Worm (Caenorhabditis elegans) whole organism, young adult: ENCODE results near the gene C25A8.1.

Experiments
- B0019.2 ChIP-seq: fragments of 200-800 bp; sonication (Bioruptor generic); conservative IDR thresholded peaks from 2 replicates; pipeline ENCODE4 v1.3.6; 2022; ENCODE audit warnings: missing genetic modification reagents, missing genetic modification characterization, missing compliant biosample characterization
- C06A6.2 ChIP-seq: fragments of 200-800 bp; sonication (Bioruptor generic); conservative IDR thresholded peaks from 2 replicates; pipeline ENCODE4 v1.3.6; 2022; ENCODE audit warnings: missing genetic modification characterization, missing compliant biosample characterization
- D2030.7 ChIP-seq: fragments of 200-800 bp; sonication (Bioruptor generic); IDR thresholded peaks from 2 replicates; pipeline ENCODE4 v1.3.6; 2022; ENCODE audit warnings: missing genetic modification reagents, missing genetic modification characterization, missing compliant biosample characterization
- F10E7.11 ChIP-seq: sonication (generic microtip); optimal IDR thresholded peaks from 2 replicates; lab custom pipeline; 2017; ENCODE audit warnings: mild to moderate bottlenecking, missing genetic modification characterization, moderate library complexity, missing compliant biosample characterization
- F33H1.4 ChIP-seq: fragments of 200-800 bp; sonication (Bioruptor generic); IDR thresholded peaks from 2 replicates; pipeline ENCODE4 v1.3.6; 2022; ENCODE audit warnings: missing genetic modification reagents, missing genetic modification characterization, missing compliant biosample characterization
- F52B5.7 ChIP-seq: sonication (generic microtip); optimal IDR thresholded peaks from 2 replicates; lab custom pipeline; 2016; ENCODE audit warnings: mild to moderate bottlenecking, missing genetic modification characterization, missing compliant biosample characterization
- F55B11.4 ChIP-seq: sonication (generic microtip); optimal IDR thresholded peaks from 2 replicates; lab custom pipeline; 2016; ENCODE audit warnings: missing compliant biosample characterization, missing genetic modification characterization, borderline replicate concordance; ENCODE audit not compliant: insufficient read depth
- F57A8.1 ChIP-seq: fragments of 200-800 bp; sonication (Bioruptor generic); optimal IDR thresholded peaks from 2 replicates; lab custom pipeline; 2018; ENCODE audit warnings: mild to moderate bottlenecking, missing genetic modification characterization, moderate library complexity, missing compliant biosample characterization
- T26A5.8 ChIP-seq: sonication (generic microtip); optimal IDR thresholded peaks from 2 replicates; lab custom pipeline; 2016; ENCODE audit warnings: missing genetic modification characterization, missing compliant biosample characterization
- Y79H2A.3 ChIP-seq: fragments of 200-800 bp; sonication (Bioruptor generic); conservative IDR thresholded peaks from 2 replicates; pipeline ENCODE4 v1.3.6; 2022; ENCODE audit warnings: missing genetic modification reagents, missing genetic modification characterization, missing compliant biosample characterization
- ama-1 ChIP-seq, 3 experiments: fragments of 150-350 bp in 1 of 3; sonication (generic microtip) in 2 of 3; optimal IDR thresholded peaks; 2 replicates each; lab custom pipeline; 2014 to 2018; ENCODE audit warnings: missing biosample characterization in 2 of 3, missing genetic modification characterization in 2 of 3, missing genetic modification reagents in 2 of 3
- aptf-2 ChIP-seq: fragments of 200-800 bp; sonication (Bioruptor generic); conservative IDR thresholded peaks from 2 replicates; pipeline ENCODE4 v1.3.6; 2022; ENCODE audit warnings: missing genetic modification reagents, missing genetic modification characterization, missing compliant biosample characterization
- aptf-3 ChIP-seq: fragments of 200-800 bp; sonication (Bioruptor generic); IDR thresholded peaks from 2 replicates; pipeline ENCODE4 v1.3.6; 2022; ENCODE audit warnings: missing genetic modification characterization, missing compliant biosample characterization
- attf-3 ChIP-seq: fragments of 200-800 bp; sonication (Bioruptor generic); conservative IDR thresholded peaks from 2 replicates; pipeline ENCODE4 v1.3.6; 2022; ENCODE audit warnings: missing genetic modification reagents, missing genetic modification characterization, missing compliant biosample characterization
- ceh-40 ChIP-seq: fragments of 200-800 bp; sonication (Bioruptor generic); IDR thresholded peaks from 2 replicates; pipeline ENCODE4 v1.3.6; 2022; ENCODE audit warnings: missing genetic modification characterization, missing compliant biosample characterization
- ceh-91 ChIP-seq: fragments of 200-800 bp; sonication (Bioruptor generic); IDR thresholded peaks from 2 replicates; pipeline ENCODE4 v1.3.6; 2022; ENCODE audit warnings: missing genetic modification reagents, missing genetic modification characterization, missing compliant biosample characterization
- chd-7 ChIP-seq: sonication (generic microtip); optimal IDR thresholded peaks from 2 replicates; lab custom pipeline; 2016; ENCODE audit warnings: mild to moderate bottlenecking, missing genetic modification characterization, moderate library complexity, missing compliant biosample characterization
- dpl-1 ChIP-seq: fragments of 150-350 bp; optimal IDR thresholded peaks from 2 replicates; lab custom pipeline; 2014; ENCODE audit warnings: missing biosample characterization, missing genetic modification reagents, missing genetic modification characterization
- efl-1 ChIP-seq: fragments of 150-350 bp; optimal IDR thresholded peaks from 2 replicates; lab custom pipeline; 2014; ENCODE audit warnings: missing biosample characterization, missing genetic modification reagents, missing genetic modification characterization
- egl-44 ChIP-seq: fragments of 200-800 bp; sonication (Bioruptor generic); IDR thresholded peaks from 2 replicates; pipeline ENCODE4 v1.3.6; 2022; ENCODE audit warnings: missing genetic modification reagents, missing genetic modification characterization, missing compliant biosample characterization
- ekl-4 ChIP-seq: fragments of 200-800 bp; sonication (Bioruptor generic); IDR thresholded peaks from 2 replicates; pipeline ENCODE4 v1.3.6; 2022; ENCODE audit warnings: missing genetic modification reagents, missing genetic modification characterization, missing compliant biosample characterization
- gei-17 ChIP-seq: fragments of 200-800 bp; sonication (Bioruptor generic); optimal IDR thresholded peaks from 2 replicates; lab custom pipeline; 2018; ENCODE audit warnings: mild to moderate bottlenecking, missing genetic modification characterization, missing compliant biosample characterization
- him-1 ChIP-seq: sonication (generic microtip); optimal IDR thresholded peaks from 2 replicates; lab custom pipeline; 2016; ENCODE audit warnings: missing genotype, missing genetic modification reagents, missing genetic modification characterization, missing compliant biosample characterization
- hlh-26 ChIP-seq: fragments of 200-800 bp; sonication (Bioruptor generic); conservative IDR thresholded peaks from 2 replicates; pipeline ENCODE4 v1.3.6; 2022; ENCODE audit warnings: missing genetic modification reagents, missing genetic modification characterization, missing compliant biosample characterization
- hrde-1 ChIP-seq: sonication (generic microtip); optimal IDR thresholded peaks from 2 replicates; lab custom pipeline; 2016; ENCODE audit warnings: missing genetic modification characterization, mild to moderate bottlenecking, missing compliant biosample characterization, moderate library complexity, missing genotype, missing genetic modification reagents, borderline replicate concordance
- lag-1 ChIP-seq: fragments of 200-800 bp; sonication (Bioruptor generic); IDR thresholded peaks from 2 replicates; pipeline ENCODE4 v1.3.6; 2022; ENCODE audit warnings: missing genetic modification reagents, missing genetic modification characterization, missing compliant biosample characterization
- let-607 ChIP-seq, 2 experiments: fragments of 200-800 bp in 1 of 2; sonication (Bioruptor generic) in 1 of 2; sonication (generic microtip) in 1 of 2; optimal IDR thresholded peaks; 2 replicates each; lab custom pipeline; 2016 to 2018; ENCODE audit warnings: mild to moderate bottlenecking in 2 of 2, missing compliant biosample characterization in 2 of 2, missing genetic modification characterization in 2 of 2, moderate library complexity in 2 of 2, missing genotype in 1 of 2
- lin-26 ChIP-seq: fragments of 200-800 bp; sonication (Bioruptor generic); IDR thresholded peaks from 2 replicates; pipeline ENCODE4 v1.3.6; 2022; ENCODE audit warnings: missing genetic modification reagents, missing genetic modification characterization, missing compliant biosample characterization
- lin-35 ChIP-seq, 3 experiments: fragments of 150-350 bp in 2 of 3; sonication (generic microtip) in 1 of 3; optimal IDR thresholded peaks; 2 replicates each; lab custom pipeline; 2014 to 2018; ENCODE audit warnings: missing biosample characterization in 3 of 3, missing genetic modification characterization in 3 of 3, missing genetic modification reagents in 3 of 3
- madf-3 ChIP-seq: fragments of 200-800 bp; sonication (Bioruptor generic); IDR thresholded peaks from 2 replicates; pipeline ENCODE4 v1.3.6; 2022; ENCODE audit warnings: missing genetic modification reagents, missing genetic modification characterization, missing compliant biosample characterization
- madf-8 ChIP-seq: fragments of 200-800 bp; sonication (Bioruptor generic); conservative IDR thresholded peaks from 2 replicates; pipeline ENCODE4 v1.3.6; 2022; ENCODE audit warnings: missing genetic modification reagents, missing genetic modification characterization, missing compliant biosample characterization
- nfya-1 ChIP-seq: sonication (generic microtip); optimal IDR thresholded peaks from 2 replicates; lab custom pipeline; 2017; ENCODE audit warnings: antibody characterized with exemption, missing compliant biosample characterization, missing genetic modification characterization, borderline replicate concordance; ENCODE audit not compliant: insufficient read depth
- nhr-179 ChIP-seq: sonication (generic microtip); optimal IDR thresholded peaks from 2 replicates; lab custom pipeline; 2016; ENCODE audit warnings: mild to moderate bottlenecking, missing genetic modification characterization, missing compliant biosample characterization
- nhr-27 ChIP-seq: fragments of 200-800 bp; sonication (Bioruptor generic); optimal IDR thresholded peaks from 2 replicates; lab custom pipeline; 2018; ENCODE audit warnings: mild to moderate bottlenecking, missing genetic modification characterization, moderate library complexity, missing compliant biosample characterization
- nhr-80 ChIP-seq: sonication (generic microtip); optimal IDR thresholded peaks from 2 replicates; lab custom pipeline; 2016; ENCODE audit warnings: missing genetic modification characterization, missing compliant biosample characterization
- snpc-1.1 ChIP-seq: sonication (generic microtip); optimal IDR thresholded peaks from 2 replicates; lab custom pipeline; 2017; ENCODE audit warnings: missing genetic modification characterization, mild to moderate bottlenecking, missing compliant biosample characterization, antibody characterized with exemption, moderate library complexity, missing genotype, missing genetic modification reagents; ENCODE audit not compliant: insufficient read depth
- snpc-3.4 ChIP-seq: sonication (generic microtip); optimal IDR thresholded peaks from 2 replicates; lab custom pipeline; 2017; ENCODE audit warnings: missing genetic modification characterization, mild to moderate bottlenecking, missing compliant biosample characterization, antibody characterized with exemption, moderate library complexity, missing genotype, missing genetic modification reagents
- sptf-2 ChIP-seq: fragments of 200-800 bp; sonication (Bioruptor generic); optimal IDR thresholded peaks from 2 replicates; lab custom pipeline; 2018; ENCODE audit warnings: mild to moderate bottlenecking, missing genetic modification characterization, missing compliant biosample characterization
- tbx-9 ChIP-seq: sonication (generic microtip); optimal IDR thresholded peaks from 2 replicates; lab custom pipeline; 2016; ENCODE audit warnings: borderline replicate concordance, missing genetic modification characterization, inconsistent platforms, missing compliant biosample characterization
- unc-130 ChIP-seq: sonication (generic microtip); optimal IDR thresholded peaks from 2 replicates; lab custom pipeline; 2016; ENCODE audit warnings: missing genetic modification reagents, missing genetic modification characterization, missing compliant biosample characterization
- unc-62 ChIP-seq: fragments of 150-350 bp; optimal IDR thresholded peaks from 2 replicates; lab custom pipeline; 2014; ENCODE audit warnings: missing biosample characterization, missing genetic modification reagents, missing genetic modification characterization
- xnd-1 ChIP-seq: sonication (generic microtip); optimal IDR thresholded peaks from 2 replicates; lab custom pipeline; 2016; ENCODE audit warnings: missing genotype, missing genetic modification reagents, missing genetic modification characterization, missing compliant biosample characterization
- zim-3 ChIP-seq: sonication (generic microtip); optimal IDR thresholded peaks from 2 replicates; lab custom pipeline; 2017; ENCODE audit warnings: mild to moderate bottlenecking, missing genetic modification characterization, moderate library complexity, missing compliant biosample characterization
- ztf-18 ChIP-seq: sonication (generic microtip); optimal IDR thresholded peaks from 2 replicates; lab custom pipeline; 2016; ENCODE audit warnings: missing genotype, mild to moderate bottlenecking, missing genetic modification characterization, missing compliant biosample characterization
- ztf-22 ChIP-seq: fragments of 200-800 bp; sonication (Bioruptor generic); optimal IDR thresholded peaks from 2 replicates; lab custom pipeline; 2018; ENCODE audit warnings: mild to moderate bottlenecking, missing genetic modification characterization, moderate library complexity, missing compliant biosample characterization
- ztf-25 ChIP-seq: fragments of 200-800 bp; sonication (Bioruptor generic); IDR thresholded peaks from 2 replicates; pipeline ENCODE4 v1.3.6; 2022; ENCODE audit warnings: missing genetic modification reagents, missing genetic modification characterization, missing compliant biosample characterization
- ztf-28 ChIP-seq: fragments of 200-800 bp; sonication (Bioruptor generic); IDR thresholded peaks from 2 replicates; pipeline ENCODE4 v1.3.6; 2022; ENCODE audit warnings: missing genetic modification reagents, missing genetic modification characterization, missing compliant biosample characterization

C25A8.1 gene

ce11 chrIV:7043430-7043829 is 32.5 kb downstream of the C25A8.1 start (continued):
- TF ChIP-seq ama-1 (optimal IDR thresholded peaks at IDR 0.05; lab: Kevin White, UChicago) = no peak
- peak; percentile 39 to 80 for TF ChIP-seq ama-1 (GFP tag; optimal IDR thresholded peaks at IDR 0.05; lab: Kevin White, UChicago)
- no peak for TF ChIP-seq attf-3 (GFP tag; lab: Robert Waterston, UW)
- TF ChIP-seq ztf-22 (GFP tag; lab: Kevin White, UChicago) = no peak
- TF ChIP-seq C06A6.2 (GFP tag; lab: Robert Waterston, UW) = no peak
- TF ChIP-seq dpl-1 (GFP tag; lab: Kevin White, UChicago) = no peak
- 0 out of 2 replicates have a peak, but pooled peaks have one; percentile 13 for TF ChIP-seq ceh-91
- TF ChIP-seq D2030.7 (GFP tag; lab: Robert Waterston, UW) = peak; percentile 60
- peak; percentile 62 for TF ChIP-seq xnd-1 (tag; lab: Kevin White, UChicago)
- peak; percentile 92 for TF ChIP-seq unc-130 (GFP tag; lab: Kevin White, UChicago)
- TF ChIP-seq ceh-40 (GFP tag; lab: Robert Waterston, UW) = no peak
- peak; percentile 47; the same call in 1 of the 2 replicates for TF ChIP-seq lin-26 (GFP tag; lab: Robert Waterston, UW)
- no peak for TF ChIP-seq nhr-27 (tag; lab: Kevin White, UChicago)
- no peak for TF ChIP-seq B0019.2
- TF ChIP-seq unc-62 (GFP tag; lab: Kevin White, UChicago) = no peak
- peak; percentile 38 for TF ChIP-seq madf-8 (GFP tag; lab: Robert Waterston, UW)
- TF ChIP-seq egl-44 (GFP tag; lab: Robert Waterston, UW) = no peak
- TF ChIP-seq gei-17 (GFP tag; lab: Kevin White, UChicago) = no peak
- peak; percentile 38 for TF ChIP-seq him-1
- TF ChIP-seq sptf-2 = no peak
- no peak for TF ChIP-seq nfya-1 (tag; lab: Kevin White, UChicago)
- TF ChIP-seq F52B5.7 (tag; lab: Kevin White, UChicago) = peak; percentile 28
- TF ChIP-seq hlh-26 (GFP tag; lab: Robert Waterston, UW) = no peak
- no peak for TF ChIP-seq zim-3 (tag; lab: Kevin White, UChicago)
- peak; percentile 34 for TF ChIP-seq efl-1 (GFP tag; lab: Kevin White, UChicago)
- TF ChIP-seq lin-35 (GFP tag; optimal IDR thresholded peaks at IDR 0.05; lab: Kevin White, UChicago) = peak in 1 of 3 experiments; percentile 4
- peak; percentile 72 for TF ChIP-seq F10E7.11 (tag; lab: Kevin White, UChicago)
- TF ChIP-seq aptf-3 = no peak
- TF ChIP-seq snpc-1.1 (tag; lab: Kevin White, UChicago) = peak; percentile 59
- TF ChIP-seq ztf-18 = peak; percentile 56
- peak; percentile 50 for TF ChIP-seq F33H1.4 (GFP tag; lab: Robert Waterston, UW)
- no peak for TF ChIP-seq nhr-179 (tag; lab: Kevin White, UChicago)
- peak; percentile 58; the same call in 1 of the 2 replicates for TF ChIP-seq Y79H2A.3 (GFP tag; lab: Robert Waterston, UW)
- no peak for TF ChIP-seq aptf-2
- no peak for TF ChIP-seq F55B11.4
- TF ChIP-seq lag-1 (GFP tag; lab: Robert Waterston, UW) = no peak
- no peak for TF ChIP-seq tbx-9 (tag; lab: Kevin White, UChicago)
- peak; percentile 51 for TF ChIP-seq T26A5.8
- no peak for TF ChIP-seq nhr-80 (tag; lab: Kevin White, UChicago)
- no peak for TF ChIP-seq let-607 (tag; optimal IDR thresholded peaks at IDR 0.05; lab: Kevin White, UChicago)
- peak; percentile 85 for TF ChIP-seq snpc-3.4 (tag; lab: Kevin White, UChicago)
- TF ChIP-seq ztf-25 (GFP tag; lab: Robert Waterston, UW) = 0 out of 2 replicates have a peak, but pooled peaks have one; percentile 28
- TF ChIP-seq ztf-28 (GFP tag; lab: Robert Waterston, UW) = no peak
- TF ChIP-seq F57A8.1 (GFP tag; lab: Kevin White, UChicago) = no peak
- peak; percentile 91 for TF ChIP-seq ekl-4 (GFP tag; lab: Robert Waterston, UW)
- TF ChIP-seq chd-7 (tag; lab: Kevin White, UChicago) = peak; percentile 72
- TF ChIP-seq madf-3 (GFP tag; lab: Robert Waterston, UW) = peak; percentile 69; the same call in 1 of the 2 replicates
- TF ChIP-seq hrde-1 = peak; percentile 96
